Worm (Caenorhabditis elegans) whole organism, L4/young adult: ENCODE data around the gene spr-2.
A peak's percentile ranks its signal among the peaks of the same experiment; 100 is the strongest.

Experiments used
- W03F9.2 ChIP-seq: fragments of 150-350 bp; optimal IDR thresholded peaks from 2 replicates; lab custom pipeline; 2014; ENCODE audit warnings: missing biosample characterization, missing genetic modification characterization
- dao-5 ChIP-seq: sonication (generic microtip); optimal IDR thresholded peaks from 2 replicates; lab custom pipeline; 2016; ENCODE audit warnings: missing genotype, missing genetic modification characterization, moderate library complexity, missing compliant biosample characterization
- him-1 ChIP-seq: sonication (generic microtip); optimal IDR thresholded peaks from 2 replicates; lab custom pipeline; 2016; ENCODE audit warnings: missing genotype, missing genetic modification reagents, missing genetic modification characterization, missing compliant biosample characterization

Gene spr-2

ce11 chrIV:8921166-8921565 lies 29.9 kb downstream of the spr-2 start:
- TF ChIP-seq dao-5 (tag; lab: Kevin White, UChicago) (no peak), him-1 (tag; lab: Kevin White, UChicago) (no peak), W03F9.2 (tag; lab: Kevin White, UChicago) (no peak)

DNA sequence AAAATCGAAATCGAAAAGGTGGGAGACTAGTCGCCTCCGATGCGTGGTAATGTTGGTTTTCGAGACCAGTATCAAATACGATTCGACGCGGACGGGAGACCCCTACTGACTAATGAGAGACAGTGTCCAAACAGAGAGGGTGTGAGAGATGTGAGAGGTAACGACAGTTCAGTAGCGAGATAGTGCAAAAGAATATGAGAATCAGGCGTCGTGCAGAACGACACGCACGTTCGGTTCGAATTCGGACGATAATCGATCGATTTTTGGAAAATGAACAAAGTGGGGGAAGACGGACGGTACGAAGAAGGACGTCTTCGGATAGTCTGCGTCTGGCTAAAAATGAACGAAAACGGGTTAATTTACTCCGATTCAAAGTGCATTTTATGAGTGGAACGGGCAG lies 30.7 kb downstream of the spr-2 start, which contains the start of gene D1046.16:
Gene D1046.16, plus strand, starts transcription at position 195 of the 400 bp plus-strand sequence.
- TF ChIP-seq dao-5 (tag; lab: Kevin White, UChicago) (no peak), him-1 (tag; lab: Kevin White, UChicago) (no peak), W03F9.2 (tag; lab: Kevin White, UChicago) (peak; percentile 4)

ce11 chrIV:8923381-8923780 lies 32.1 kb downstream of the spr-2 start:
- TF ChIP-seq him-1 (tag; lab: Kevin White, UChicago) (no peak), W03F9.2 (tag; lab: Kevin White, UChicago) (peak; percentile 60)

ce11 chrIV:8924126-8924525 lies 32.9 kb downstream of the spr-2 start:
- TF ChIP-seq dao-5 (tag; lab: Kevin White, UChicago) = no peak

ce11 chrIV:8925990-8926389 lies 34.7 kb downstream of the spr-2 start, which contains the start of the genes D1046.2 and cfim-2:
Gene D1046.2, minus strand, starts transcription at chrIV:8926067.
Gene cfim-2, plus strand, starts transcription at chrIV:8926324.
- TF ChIP-seq W03F9.2 (tag; lab: Kevin White, UChicago) (no peak), him-1 (tag; lab: Kevin White, UChicago) (no peak), dao-5 (tag; lab: Kevin White, UChicago) (no peak)

- TF ChIP-seq W03F9.2 (tag; lab: Kevin White, UChicago) (no peak), him-1 (tag; lab: Kevin White, UChicago) (no peak), dao-5 (tag; lab: Kevin White, UChicago) (no peak)
Measured at ce11 chrIV:8926511-8926910, 35.2 kb downstream of the spr-2 start.

DNA sequence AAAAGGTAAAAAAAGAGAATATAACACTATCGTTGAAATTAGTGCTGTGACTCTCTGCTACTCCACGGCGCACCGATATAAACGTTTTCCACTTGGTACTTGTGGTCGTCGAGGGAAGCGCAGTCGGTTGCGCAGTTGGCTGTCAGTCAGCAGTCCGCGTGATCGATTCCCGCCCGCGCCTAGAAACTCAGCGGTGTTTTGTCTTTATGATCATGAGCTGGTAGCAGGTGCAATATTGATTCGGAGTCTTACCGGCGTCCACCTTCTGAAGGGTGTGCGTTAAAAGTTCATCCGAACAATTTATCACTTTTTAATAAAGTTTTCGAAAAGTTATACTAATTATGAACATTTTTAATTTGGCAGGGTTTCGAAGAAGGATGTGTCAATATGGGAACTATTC lies 35.8 kb downstream of the spr-2 start:
- TF ChIP-seq dao-5 (tag; lab: Kevin White, UChicago) (peak; percentile 94), him-1 (tag; lab: Kevin White, UChicago) (peak; percentile 60), W03F9.2 (tag; lab: Kevin White, UChicago) (peak; percentile 42)

DNA sequence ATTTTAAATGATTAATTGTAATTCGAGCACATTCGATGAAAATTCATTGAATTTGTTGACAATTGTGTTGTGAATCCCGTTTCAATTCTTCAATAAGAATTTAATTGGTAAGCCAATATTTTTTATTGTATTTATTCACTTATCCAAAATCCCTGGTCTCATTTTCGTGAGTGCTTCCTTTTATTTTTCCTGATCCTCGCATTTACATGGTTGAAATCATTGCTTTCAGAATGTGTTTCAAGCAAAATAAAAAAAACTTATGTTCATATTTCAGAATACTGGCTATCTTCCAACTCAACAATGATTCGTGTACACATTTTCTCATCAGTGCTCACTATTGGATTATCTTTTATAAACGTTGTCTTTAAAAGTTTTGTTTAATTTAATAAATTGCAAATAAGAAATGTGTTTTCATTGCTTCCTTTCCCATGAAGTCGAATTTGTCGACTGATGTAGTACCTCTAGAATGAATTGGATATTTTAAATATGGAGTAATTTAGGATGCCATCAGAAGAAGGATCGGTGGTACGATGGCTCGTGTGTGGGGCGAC lies 38.8 kb downstream of the spr-2 start, which contains the start of the genes D1046.18 and slc-25A26:
Gene D1046.18, plus strand, starts transcription at position 301 of the 551 bp plus-strand sequence.
Gene slc-25A26, plus strand, starts transcription at position 501 of the 551 bp plus-strand sequence.
- TF ChIP-seq him-1 (tag; lab: Kevin White, UChicago) = no peak
- no peak for TF ChIP-seq dao-5 (tag; lab: Kevin White, UChicago)
- TF ChIP-seq W03F9.2 (tag; lab: Kevin White, UChicago) = no peak

DNA sequence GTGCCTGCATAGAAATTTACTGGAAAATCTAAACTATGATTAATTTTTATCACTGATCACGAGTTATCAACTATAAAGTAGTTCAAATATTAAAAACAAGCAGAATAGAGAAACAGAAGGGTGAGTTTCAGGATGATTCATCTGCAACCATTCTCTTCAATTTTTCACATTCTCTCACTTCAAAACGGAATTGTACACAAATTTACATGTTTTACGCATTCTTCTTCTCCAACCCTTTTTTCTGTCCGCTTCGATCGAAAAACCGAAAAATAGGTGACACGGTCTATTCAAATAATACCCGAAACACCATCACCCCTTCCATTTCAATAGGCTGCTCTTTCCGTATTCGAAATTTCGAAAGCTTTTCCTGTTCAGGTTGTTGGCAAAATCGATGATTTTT lies 42.3 kb downstream of the spr-2 start, which contains the start of gene D1046.4:
Gene D1046.4, plus strand, starts transcription at position 301 of the 400 bp plus-strand sequence.
- TF ChIP-seq him-1 (tag; lab: Kevin White, UChicago) = no peak
- TF ChIP-seq W03F9.2 (tag; lab: Kevin White, UChicago) = no peak
- TF ChIP-seq dao-5 (tag; lab: Kevin White, UChicago) = no peak
